Worm (Caenorhabditis elegans) whole organism, young adult: ENCODE data around the gene srd-47.

Source experiments
- B0261.1 ChIP-seq: sonication (generic microtip); optimal IDR thresholded peaks from 2 replicates; lab custom pipeline; 2016; ENCODE audit warnings: mild to moderate bottlenecking, missing genetic modification characterization, moderate library complexity, missing compliant biosample characterization
- F39B2.1 ChIP-seq: fragments of 200-800 bp; sonication (Bioruptor generic); IDR thresholded peaks from 2 replicates; pipeline ENCODE4 v1.3.6; 2022; ENCODE audit warnings: missing genetic modification reagents, missing genetic modification characterization, missing compliant biosample characterization
- F57C9.4 ChIP-seq: sonication (generic microtip); optimal IDR thresholded peaks from 2 replicates; lab custom pipeline; 2017; ENCODE audit warnings: mild to moderate bottlenecking, missing genetic modification characterization, missing compliant biosample characterization
- K11D2.4 ChIP-seq: fragments of 200-800 bp; sonication (Bioruptor generic); IDR thresholded peaks from 2 replicates; pipeline ENCODE4 v1.3.6; 2022; ENCODE audit warnings: missing genetic modification reagents, missing genetic modification characterization, missing compliant biosample characterization
- T26A5.8 ChIP-seq: sonication (generic microtip); optimal IDR thresholded peaks from 2 replicates; lab custom pipeline; 2016; ENCODE audit warnings: missing genetic modification characterization, missing compliant biosample characterization
- Y56A3A.18 ChIP-seq: fragments of 200-800 bp; sonication (Bioruptor generic); IDR thresholded peaks from 2 replicates; pipeline ENCODE4 v1.3.6; 2022; ENCODE audit warnings: missing genetic modification reagents, missing genetic modification characterization, missing compliant biosample characterization
- akir-1 ChIP-seq: fragments of 200-800 bp; sonication (Bioruptor generic); optimal IDR thresholded peaks from 2 replicates; lab custom pipeline; 2018; ENCODE audit warnings: mild to moderate bottlenecking, missing genetic modification characterization, moderate library complexity, missing compliant biosample characterization
- aptf-2 ChIP-seq: fragments of 200-800 bp; sonication (Bioruptor generic); conservative IDR thresholded peaks from 2 replicates; pipeline ENCODE4 v1.3.6; 2022; ENCODE audit warnings: missing genetic modification reagents, missing genetic modification characterization, missing compliant biosample characterization
- attf-6 ChIP-seq: fragments of 200-800 bp; sonication (Bioruptor generic); IDR thresholded peaks from 2 replicates; pipeline ENCODE4 v1.3.6; 2022; ENCODE audit warnings: missing genetic modification reagents, missing genetic modification characterization, missing compliant biosample characterization
- bed-2 ChIP-seq: fragments of 200-800 bp; sonication (Bioruptor generic); IDR thresholded peaks from 2 replicates; pipeline ENCODE4 v1.3.6; 2022; ENCODE audit warnings: missing genetic modification reagents, missing genetic modification characterization, missing compliant biosample characterization
- ceh-40 ChIP-seq: fragments of 200-800 bp; sonication (Bioruptor generic); IDR thresholded peaks from 2 replicates; pipeline ENCODE4 v1.3.6; 2022; ENCODE audit warnings: missing genetic modification characterization, missing compliant biosample characterization
- ceh-58 ChIP-seq: fragments of 200-800 bp; sonication (Bioruptor generic); IDR thresholded peaks from 2 replicates; pipeline ENCODE4 v1.3.6; 2022; ENCODE audit warnings: missing genetic modification characterization, missing compliant biosample characterization
- ceh-79 ChIP-seq: sonication (generic microtip); optimal IDR thresholded peaks from 2 replicates; lab custom pipeline; 2017; ENCODE audit warnings: mild to moderate bottlenecking, missing genetic modification characterization, missing compliant biosample characterization
- ceh-91 ChIP-seq: fragments of 200-800 bp; sonication (Bioruptor generic); IDR thresholded peaks from 2 replicates; pipeline ENCODE4 v1.3.6; 2022; ENCODE audit warnings: missing genetic modification reagents, missing genetic modification characterization, missing compliant biosample characterization
- dox-1 ChIP-seq: fragments of 200-800 bp; sonication (Bioruptor generic); IDR thresholded peaks from 2 replicates; pipeline ENCODE4 v1.3.6; 2022; ENCODE audit warnings: missing genetic modification reagents, missing genetic modification characterization, missing compliant biosample characterization
- dpl-1 ChIP-seq: fragments of 150-350 bp; optimal IDR thresholded peaks from 2 replicates; lab custom pipeline; 2014; ENCODE audit warnings: missing biosample characterization, missing genetic modification reagents, missing genetic modification characterization
- egl-18 ChIP-seq: fragments of 200-800 bp; sonication (Bioruptor generic); IDR thresholded peaks from 2 replicates; pipeline ENCODE4 v1.3.6; 2022; ENCODE audit warnings: missing genetic modification reagents, missing genetic modification characterization, missing compliant biosample characterization
- him-1 ChIP-seq: sonication (generic microtip); optimal IDR thresholded peaks from 2 replicates; lab custom pipeline; 2016; ENCODE audit warnings: missing genotype, missing genetic modification reagents, missing genetic modification characterization, missing compliant biosample characterization
- hlh-12 ChIP-seq: sonication (generic microtip); optimal IDR thresholded peaks from 2 replicates; lab custom pipeline; 2016; ENCODE audit warnings: missing genetic modification characterization, missing compliant biosample characterization
- hlh-26 ChIP-seq: fragments of 200-800 bp; sonication (Bioruptor generic); conservative IDR thresholded peaks from 2 replicates; pipeline ENCODE4 v1.3.6; 2022; ENCODE audit warnings: missing genetic modification reagents, missing genetic modification characterization, missing compliant biosample characterization
- lin-40 ChIP-seq: sonication (generic microtip); optimal IDR thresholded peaks from 2 replicates; lab custom pipeline; 2016; ENCODE audit warnings: missing genetic modification characterization, mild to moderate bottlenecking, missing compliant biosample characterization, missing genotype, missing genetic modification reagents
- lin-54 ChIP-seq: fragments of 200-800 bp; sonication (Bioruptor generic); optimal IDR thresholded peaks from 2 replicates; lab custom pipeline; 2018; ENCODE audit warnings: mild to moderate bottlenecking, missing genetic modification characterization, missing compliant biosample characterization
- lir-1 ChIP-seq: fragments of 200-800 bp; sonication (Bioruptor generic); conservative IDR thresholded peaks from 2 replicates; pipeline ENCODE4 v1.3.6; 2022; ENCODE audit warnings: missing genetic modification reagents, missing genetic modification characterization, missing compliant biosample characterization
- mel-28 ChIP-seq: sonication (generic microtip); optimal IDR thresholded peaks from 2 replicates; lab custom pipeline; 2016; ENCODE audit warnings: borderline replicate concordance, mild to moderate bottlenecking, missing genetic modification characterization, missing compliant biosample characterization
- mxl-1 ChIP-seq: sonication (generic microtip); optimal IDR thresholded peaks from 2 replicates; lab custom pipeline; 2016; ENCODE audit warnings: missing genetic modification characterization, missing compliant biosample characterization
- nhr-179 ChIP-seq: sonication (generic microtip); optimal IDR thresholded peaks from 2 replicates; lab custom pipeline; 2016; ENCODE audit warnings: mild to moderate bottlenecking, missing genetic modification characterization, missing compliant biosample characterization
- nhr-80 ChIP-seq: sonication (generic microtip); optimal IDR thresholded peaks from 2 replicates; lab custom pipeline; 2016; ENCODE audit warnings: missing genetic modification characterization, missing compliant biosample characterization
- nhr-90 ChIP-seq: sonication (generic microtip); optimal IDR thresholded peaks from 2 replicates; lab custom pipeline; 2016; ENCODE audit warnings: missing genotype, mild to moderate bottlenecking, missing genetic modification characterization, missing compliant biosample characterization
- pbrm-1 ChIP-seq: fragments of 200-800 bp; sonication (Bioruptor generic); IDR thresholded peaks from 2 replicates; pipeline ENCODE4 v1.3.6; 2022; ENCODE audit warnings: missing genetic modification reagents, missing genetic modification characterization, missing compliant biosample characterization
- repo-1 ChIP-seq: sonication (generic microtip); optimal IDR thresholded peaks from 2 replicates; lab custom pipeline; 2017; ENCODE audit warnings: mild to moderate bottlenecking, missing genetic modification characterization, missing compliant biosample characterization
- rpc-1 ChIP-seq, 2 experiments: fragments of 150-350 bp in 1 of 2; sonication (generic microtip) in 1 of 2; optimal IDR thresholded peaks; 2 replicates each; lab custom pipeline; 2014 to 2018; ENCODE audit warnings: missing biosample characterization in 1 of 2, missing genetic modification characterization in 1 of 2, missing genetic modification reagents in 1 of 2, missing genotype in 1 of 2
- somi-1 ChIP-seq: fragments of 200-800 bp; sonication (Bioruptor generic); optimal IDR thresholded peaks from 2 replicates; lab custom pipeline; 2018; ENCODE audit warnings: mild to moderate bottlenecking, missing genetic modification characterization, missing compliant biosample characterization
- tbx-9 ChIP-seq: sonication (generic microtip); optimal IDR thresholded peaks from 2 replicates; lab custom pipeline; 2016; ENCODE audit warnings: borderline replicate concordance, missing genetic modification characterization, inconsistent platforms, missing compliant biosample characterization
- tlf-1 ChIP-seq: fragments of 200-800 bp; sonication (Bioruptor generic); optimal IDR thresholded peaks from 2 replicates; lab custom pipeline; 2018; ENCODE audit warnings: mild to moderate bottlenecking, missing genetic modification characterization, missing compliant biosample characterization
- unc-130 ChIP-seq: sonication (generic microtip); optimal IDR thresholded peaks from 2 replicates; lab custom pipeline; 2016; ENCODE audit warnings: missing genetic modification reagents, missing genetic modification characterization, missing compliant biosample characterization
- zfh-2 ChIP-seq: fragments of 200-800 bp; sonication (Bioruptor generic); conservative IDR thresholded peaks from 2 replicates; pipeline ENCODE4 v1.3.6; 2022; ENCODE audit warnings: missing genetic modification reagents, missing genetic modification characterization, missing compliant biosample characterization
- ztf-22 ChIP-seq: fragments of 200-800 bp; sonication (Bioruptor generic); optimal IDR thresholded peaks from 2 replicates; lab custom pipeline; 2018; ENCODE audit warnings: mild to moderate bottlenecking, missing genetic modification characterization, moderate library complexity, missing compliant biosample characterization

Gene srd-47

DNA sequence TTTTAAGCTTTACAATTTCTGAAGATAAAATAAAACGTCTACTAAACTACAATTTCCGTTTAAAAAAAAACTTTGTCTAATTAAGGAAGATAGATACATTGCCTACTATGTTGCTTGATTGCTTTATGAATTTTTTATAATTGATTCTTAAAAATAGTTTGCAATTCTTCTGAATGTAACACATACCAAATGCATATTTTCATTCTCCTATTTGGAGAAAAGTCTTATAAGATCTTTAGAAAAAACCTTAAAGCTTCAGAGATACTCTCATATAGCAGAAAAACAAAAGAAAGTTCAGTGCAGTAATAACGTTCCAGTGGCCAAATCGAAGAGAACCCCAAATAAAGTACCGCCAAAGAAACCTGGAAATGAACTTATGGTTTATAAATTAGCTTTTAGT lies 26.9 kb upstream of the srd-47 start, which contains the start of gene phf-32:
Gene phf-32 (plus strand): TSS at position 301 of the 400 bp plus-strand sequence.
- TF ChIP-seq zfh-2 (GFP tag; lab: Robert Waterston, UW) (no peak), nhr-90 (no peak), mel-28 (tag; lab: Kevin White, UChicago) (no peak), tbx-9 (tag; lab: Kevin White, UChicago) (no peak), bed-2 (GFP tag; lab: Robert Waterston, UW) (no peak)

- peak; percentile 86 for TF ChIP-seq attf-6 (GFP tag; lab: Robert Waterston, UW)
Measured at ce11 chrX:12308045-12308499, 25.4 kb upstream of the srd-47 start, which contains the start of gene F17A2.16. Gene F17A2.16 (plus strand): TSS chrX:12308449.

- TF ChIP-seq dox-1 (GFP tag; lab: Robert Waterston, UW) (no peak), unc-130 (GFP tag; lab: Kevin White, UChicago) (no peak), pbrm-1 (no peak), ceh-91 (GFP tag; lab: Robert Waterston, UW) (no peak), lir-1 (GFP tag; lab: Robert Waterston, UW) (peak; percentile 57; the same call in 1 of the 2 replicates), him-1 (tag; lab: Kevin White, UChicago) (no peak), bed-2 (GFP tag; lab: Robert Waterston, UW) (peak; percentile 59; the same call in 1 of the 2 replicates), T26A5.8 (no peak), lin-40 (tag; lab: Kevin White, UChicago) (no peak), K11D2.4 (GFP tag; lab: Robert Waterston, UW) (peak; percentile 52; the same call in 1 of the 2 replicates), ceh-79 (tag; lab: Kevin White, UChicago) (no peak)
Measured at ce11 chrX:12313779-12314178, 19.7 kb upstream of the srd-47 start.

DNA sequence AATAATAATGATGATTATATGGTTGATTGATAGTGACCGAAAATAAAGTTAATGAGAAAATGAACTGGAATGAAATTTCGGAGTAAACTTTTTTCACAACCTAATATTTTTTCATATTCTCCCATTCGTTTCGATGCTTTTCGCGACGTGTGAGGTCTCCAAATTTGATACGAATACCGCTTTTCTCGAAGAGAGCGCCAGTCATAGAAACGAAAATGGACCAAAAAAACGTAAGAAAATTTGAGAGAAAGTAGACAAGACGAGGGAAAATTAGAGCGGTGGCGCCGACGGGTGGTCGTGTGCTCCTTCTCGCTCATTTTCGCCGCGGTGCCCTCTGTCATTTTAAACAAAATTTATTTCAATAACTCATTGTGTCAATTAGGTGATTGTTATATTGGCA lies 19.0 kb upstream of the srd-47 start:
- TF ChIP-seq Y56A3A.18 (GFP tag; lab: Robert Waterston, UW) = no peak
- no peak for TF ChIP-seq mxl-1 (tag; lab: Kevin White, UChicago)
- TF ChIP-seq tlf-1 (GFP tag; lab: Kevin White, UChicago) = no peak
- TF ChIP-seq rpc-1 (optimal IDR thresholded peaks at IDR 0.05; lab: Kevin White, UChicago) = no peak
- no peak for TF ChIP-seq rpc-1 (tag; optimal IDR thresholded peaks at IDR 0.05; lab: Kevin White, UChicago)
- no peak for TF ChIP-seq nhr-179 (tag; lab: Kevin White, UChicago)
- no peak for TF ChIP-seq zfh-2 (GFP tag; lab: Robert Waterston, UW)
- TF ChIP-seq ceh-40 (GFP tag; lab: Robert Waterston, UW) = no peak
- TF ChIP-seq F39B2.1 = no peak
- TF ChIP-seq B0261.1 (tag; lab: Kevin White, UChicago) = no peak
- no peak for TF ChIP-seq lir-1 (GFP tag; lab: Robert Waterston, UW)
- no peak for TF ChIP-seq hlh-26
- no peak for TF ChIP-seq aptf-2 (GFP tag; lab: Robert Waterston, UW)
- TF ChIP-seq hlh-12 (tag; lab: Kevin White, UChicago) = no peak

- TF ChIP-seq akir-1 = no peak
- TF ChIP-seq F57C9.4 (tag; lab: Kevin White, UChicago) = no peak
- TF ChIP-seq somi-1 = no peak
- no peak for TF ChIP-seq ztf-22
- TF ChIP-seq egl-18 (GFP tag; lab: Robert Waterston, UW) = no peak
- TF ChIP-seq lin-54 (GFP tag; lab: Kevin White, UChicago) = no peak
- TF ChIP-seq ceh-58 (GFP tag; lab: Robert Waterston, UW) = no peak
- no peak for TF ChIP-seq nhr-80 (tag; lab: Kevin White, UChicago)
- no peak for TF ChIP-seq dpl-1 (GFP tag; lab: Kevin White, UChicago)
- no peak for TF ChIP-seq bed-2 (GFP tag; lab: Robert Waterston, UW)
- no peak for TF ChIP-seq repo-1 (tag; lab: Kevin White, UChicago)
Measured at ce11 chrX:12315268-12315667, 18.2 kb upstream of the srd-47 start, which contains the start of gene xtr-2. Gene xtr-2 (plus strand): TSS chrX:12315568.
